Worm (Caenorhabditis elegans) whole organism, young adult: Measurements from ENCODE around the gene T09F3.4.

Experiments used
- C17E4.6 ChIP-seq: fragments of 200-800 bp; sonication (Bioruptor generic); IDR thresholded peaks from 2 replicates; pipeline ENCODE4 v1.3.6; 2022; ENCODE audit warnings: missing genetic modification reagents, missing genetic modification characterization, missing compliant biosample characterization
- F39B2.1 ChIP-seq: fragments of 200-800 bp; sonication (Bioruptor generic); IDR thresholded peaks from 2 replicates; pipeline ENCODE4 v1.3.6; 2022; ENCODE audit warnings: missing genetic modification reagents, missing genetic modification characterization, missing compliant biosample characterization
- Y53G8AR.9 ChIP-seq: fragments of 200-800 bp; sonication (Bioruptor generic); conservative IDR thresholded peaks from 2 replicates; pipeline ENCODE4 v1.3.6; 2022; ENCODE audit warnings: missing genetic modification reagents, missing genetic modification characterization, missing compliant biosample characterization
- ceh-27 ChIP-seq: fragments of 200-800 bp; sonication (Bioruptor generic); optimal IDR thresholded peaks from 2 replicates; lab custom pipeline; 2018; ENCODE audit warnings: mild to moderate bottlenecking, missing genetic modification characterization, moderate library complexity, missing compliant biosample characterization
- efl-1 ChIP-seq: fragments of 150-350 bp; optimal IDR thresholded peaks from 2 replicates; lab custom pipeline; 2014; ENCODE audit warnings: missing biosample characterization, missing genetic modification reagents, missing genetic modification characterization
- him-1 ChIP-seq: sonication (generic microtip); optimal IDR thresholded peaks from 2 replicates; lab custom pipeline; 2016; ENCODE audit warnings: missing genotype, missing genetic modification reagents, missing genetic modification characterization, missing compliant biosample characterization
- lin-26 ChIP-seq: fragments of 200-800 bp; sonication (Bioruptor generic); IDR thresholded peaks from 2 replicates; pipeline ENCODE4 v1.3.6; 2022; ENCODE audit warnings: missing genetic modification reagents, missing genetic modification characterization, missing compliant biosample characterization
- snpc-1.3 ChIP-seq: sonication (generic microtip); optimal IDR thresholded peaks from 2 replicates; lab custom pipeline; 2017; ENCODE audit warnings: missing genetic modification characterization, mild to moderate bottlenecking, missing compliant biosample characterization, antibody characterized with exemption, moderate library complexity, missing genotype, missing genetic modification reagents; ENCODE audit not compliant: insufficient read depth
- snpc-4 ChIP-seq, 5 experiments: fragments of 150-350 bp in 1 of 5; sonication (generic microtip) in 4 of 5; optimal IDR thresholded peaks; 2 replicates each; lab custom pipeline; 2014 to 2018; ENCODE audit warnings: missing genetic modification characterization in 5 of 5, missing biosample characterization in 3 of 5, antibody characterized with exemption in 2 of 5, mild to moderate bottlenecking in 2 of 5, missing compliant biosample characterization in 2 of 5, missing genotype in 2 of 5, moderate library complexity in 2 of 5, missing genetic modification reagents in 1 of 5
- unc-130 ChIP-seq: sonication (generic microtip); optimal IDR thresholded peaks from 2 replicates; lab custom pipeline; 2016; ENCODE audit warnings: missing genetic modification reagents, missing genetic modification characterization, missing compliant biosample characterization
- unc-62 ChIP-seq: fragments of 150-350 bp; optimal IDR thresholded peaks from 2 replicates; lab custom pipeline; 2014; ENCODE audit warnings: missing biosample characterization, missing genetic modification reagents, missing genetic modification characterization

ce11 chrII:10388041-10388706 is 7.3 kb upstream of the T09F3.4 start:
- TF ChIP-seq F39B2.1 (GFP tag; lab: Robert Waterston, UW): no peak
- peak; percentile 0 for TF ChIP-seq ceh-27 (GFP tag; lab: Kevin White, UChicago)
- TF ChIP-seq unc-130: no peak
- peak; percentile 78 for TF ChIP-seq snpc-1.3 (tag; lab: Kevin White, UChicago)
- no peak for TF ChIP-seq C17E4.6
- TF ChIP-seq unc-62: no peak
- TF ChIP-seq snpc-4 (GFP tag; optimal IDR thresholded peaks at IDR 0.05; lab: Kevin White, UChicago): no peak
- TF ChIP-seq snpc-4 (tag; optimal IDR thresholded peaks at IDR 0.05; lab: Kevin White, UChicago): peak in 3 of 4 experiments; percentile 30 to 49 (median 43)
- no peak for TF ChIP-seq lin-26
- TF ChIP-seq Y53G8AR.9 (GFP tag; lab: Robert Waterston, UW): no peak
- TF ChIP-seq efl-1 (GFP tag; lab: Kevin White, UChicago): peak; percentile 2
- TF ChIP-seq him-1 (tag; lab: Kevin White, UChicago): no peak
